Worm (Caenorhabditis elegans): ENCODE results near the gene srx-39.

DNA sequence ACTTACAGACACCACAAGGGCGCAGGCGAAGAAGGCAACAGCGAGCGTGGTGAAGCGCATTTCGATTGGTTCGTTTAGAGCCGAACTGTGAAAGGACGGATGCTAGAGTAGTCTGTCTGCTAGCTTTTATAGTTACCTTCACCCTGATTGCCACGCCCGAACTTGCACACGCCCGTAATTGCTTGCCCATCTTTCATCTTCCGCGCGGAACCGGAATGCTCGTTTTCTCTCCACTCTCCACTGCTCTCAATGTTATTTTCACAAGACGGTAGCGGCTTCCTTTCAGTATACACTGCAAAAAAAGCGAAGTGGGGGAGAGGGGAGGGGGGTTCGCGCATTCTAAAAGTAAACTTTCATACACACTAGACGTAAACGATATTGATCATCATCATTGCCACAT lies 36.9 kb upstream of the srx-39 start, which contains the start of gene abu-8:
- TF ChIP-seq him-1 (tag; optimal IDR thresholded peaks at IDR 0.05): no peak
- TF ChIP-seq dao-5 (tag; optimal IDR thresholded peaks at IDR 0.05): no peak
- no peak for TF ChIP-seq W03F9.2 (tag; optimal IDR thresholded peaks at IDR 0.05)
